Fruit fly (Drosophila melanogaster) whole organism, embryonic: ENCODE data around the gene Ufl1.

ENCODE experiments used
- BEAF-32 ChIP-seq: fragments of 200-800 bp; sonication (Bioruptor generic); optimal IDR thresholded peaks from 3 replicates; lab custom pipeline; 2017; ENCODE audit warnings: missing biosample characterization, missing genetic modification characterization, mild to moderate bottlenecking, moderate library complexity, missing genetic modification reagents
- C15 ChIP-seq: fragments of 200-800 bp; sonication (Bioruptor generic); IDR thresholded peaks from 3 replicates; pipeline ENCODE4 v1.3.6; 2022; ENCODE audit warnings: missing biosample characterization, missing genetic modification characterization
- CG10959 ChIP-seq: fragments of 200-800 bp; sonication (Bioruptor generic); IDR thresholded peaks from 2 replicates; pipeline ENCODE4 v1.3.6; 2022; ENCODE audit warnings: missing biosample characterization, missing genetic modification characterization
- CG12769 ChIP-seq: fragments of 200-800 bp; sonication (Bioruptor generic); optimal IDR thresholded peaks from 2 replicates; lab custom pipeline; 2019; ENCODE audit warnings: missing biosample characterization, mild to moderate bottlenecking, missing genetic modification characterization, moderate library complexity
- CG13123 ChIP-seq: fragments of 200-800 bp; sonication (Bioruptor generic); optimal IDR thresholded peaks from 2 replicates; lab custom pipeline; 2016; ENCODE audit warnings: missing biosample characterization, missing genetic modification characterization
- CG1602 ChIP-seq: fragments of 200-800 bp; sonication (Bioruptor generic); optimal IDR thresholded peaks from 3 replicates; lab custom pipeline; 2016; ENCODE audit warnings: missing biosample characterization, missing genetic modification characterization
- CG1647 ChIP-seq: fragments of 200-800 bp; sonication (Bioruptor generic); optimal IDR thresholded peaks from 3 replicates; lab custom pipeline; 2016; ENCODE audit warnings: missing biosample characterization, missing genetic modification characterization
- CG16815 ChIP-seq: fragments of 200-800 bp; sonication (Bioruptor generic); optimal IDR thresholded peaks from 3 replicates; lab custom pipeline; 2017; ENCODE audit warnings: missing biosample characterization, mild to moderate bottlenecking, missing genetic modification characterization
- CG17829 ChIP-seq: fragments of 200-800 bp; optimal IDR thresholded peaks from 2 replicates; lab custom pipeline; 2019; ENCODE audit warnings: missing biosample characterization, mild to moderate bottlenecking, missing genetic modification characterization, moderate library complexity
- CG1832 ChIP-seq: fragments of 200-800 bp; sonication (Bioruptor generic); optimal IDR thresholded peaks from 2 replicates; lab custom pipeline; 2017; ENCODE audit warnings: missing biosample characterization, mild to moderate bottlenecking, missing genetic modification characterization, inconsistent platforms
- CG18619 ChIP-seq: fragments of 200-800 bp; sonication (Bioruptor generic); optimal IDR thresholded peaks from 3 replicates; lab custom pipeline; 2017; ENCODE audit warnings: missing biosample characterization, mild to moderate bottlenecking, missing genetic modification characterization
- CG2678 ChIP-seq: fragments of 200-800 bp; sonication (Bioruptor generic); optimal IDR thresholded peaks from 3 replicates; lab custom pipeline; 2019; ENCODE audit warnings: missing biosample characterization, mild to moderate bottlenecking, missing genetic modification characterization, moderate library complexity
- CG31365 ChIP-seq: fragments of 200-800 bp; sonication (Bioruptor generic); optimal IDR thresholded peaks from 2 replicates; lab custom pipeline; 2018; ENCODE audit warnings: missing biosample characterization, mild to moderate bottlenecking, missing genetic modification characterization
- CG4282 ChIP-seq: fragments of 200-800 bp; sonication (Bioruptor generic); optimal IDR thresholded peaks from 2 replicates; lab custom pipeline; 2016; ENCODE audit warnings: missing biosample characterization, missing genetic modification characterization
- CG4328 ChIP-seq: fragments of 200-800 bp; sonication (Bioruptor generic); optimal IDR thresholded peaks from 3 replicates; lab custom pipeline; 2017; ENCODE audit warnings: missing biosample characterization, missing genetic modification reagents, missing genetic modification characterization
- CG4424 ChIP-seq: fragments of 200-800 bp; sonication (Bioruptor generic); optimal IDR thresholded peaks from 3 replicates; lab custom pipeline; 2016; ENCODE audit warnings: missing biosample characterization, missing genetic modification characterization
- CG5180 ChIP-seq: fragments of 200-800 bp; sonication (Bioruptor generic); optimal IDR thresholded peaks from 3 replicates; lab custom pipeline; 2017; ENCODE audit warnings: missing biosample characterization, missing genetic modification characterization, mild to moderate bottlenecking, moderate library complexity, missing genetic modification reagents
- CG5245 ChIP-seq: fragments of 200-800 bp; sonication (Bioruptor generic); optimal IDR thresholded peaks from 3 replicates; lab custom pipeline; 2016; ENCODE audit warnings: missing biosample characterization, missing genetic modification characterization
- CG7745 ChIP-seq: fragments of 200-800 bp; sonication (Bioruptor generic); optimal IDR thresholded peaks from 2 replicates; lab custom pipeline; 2018; ENCODE audit warnings: missing biosample characterization, mild to moderate bottlenecking, missing genetic modification characterization, moderate library complexity
- CG7786 ChIP-seq: fragments of 200-800 bp; sonication (Bioruptor generic); optimal IDR thresholded peaks from 2 replicates; lab custom pipeline; 2016; ENCODE audit warnings: missing biosample characterization, missing genetic modification characterization
- CG8388 ChIP-seq: fragments of 200-800 bp; sonication (Bioruptor generic); optimal IDR thresholded peaks from 2 replicates; lab custom pipeline; 2019; ENCODE audit warnings: missing biosample characterization, mild to moderate bottlenecking, missing genetic modification characterization, moderate library complexity
- CG9609 ChIP-seq: fragments of 200-800 bp; sonication (Bioruptor generic); optimal IDR thresholded peaks from 3 replicates; lab custom pipeline; 2016; ENCODE audit warnings: missing biosample characterization, missing genetic modification characterization
- CG9797 ChIP-seq: fragments of 200-800 bp; sonication (Bioruptor generic); optimal IDR thresholded peaks from 3 replicates; lab custom pipeline; 2018; ENCODE audit warnings: missing biosample characterization, mild to moderate bottlenecking, missing genetic modification characterization
- CG9876 ChIP-seq: fragments of 200-800 bp; sonication (Bioruptor generic); optimal IDR thresholded peaks from 2 replicates; lab custom pipeline; 2016; ENCODE audit warnings: missing biosample characterization, missing genetic modification characterization
- Chrac-16 ChIP-seq: fragments of 200-800 bp; sonication (Bioruptor generic); optimal IDR thresholded peaks from 3 replicates; lab custom pipeline; 2016; ENCODE audit warnings: missing biosample characterization, missing genetic modification characterization
- CoRest ChIP-seq: fragments of 200-800 bp; sonication (Bioruptor generic); optimal IDR thresholded peaks from 3 replicates; lab custom pipeline; 2018; ENCODE audit warnings: missing biosample characterization, mild to moderate bottlenecking, missing genetic modification characterization, moderate library complexity
- Dip2 ChIP-seq: fragments of 200-800 bp; sonication (Bioruptor generic); IDR thresholded peaks from 2 replicates; pipeline ENCODE4 v1.3.6; 2022; ENCODE audit warnings: missing biosample characterization, missing genetic modification characterization
- Elba2 ChIP-seq: fragments of 200-800 bp; sonication (Bioruptor generic); optimal IDR thresholded peaks from 3 replicates; lab custom pipeline; 2016; ENCODE audit warnings: missing biosample characterization, missing genetic modification characterization
- Ets65A ChIP-seq: fragments of 200-800 bp; sonication (Bioruptor generic); peaks from one replicate; lab custom pipeline; 2016; ENCODE audit warnings: missing biosample characterization, missing genetic modification characterization
- Meics ChIP-seq: fragments of 200-800 bp; sonication (Bioruptor generic); optimal IDR thresholded peaks from 2 replicates; lab custom pipeline; 2017; ENCODE audit warnings: missing biosample characterization, mild to moderate bottlenecking, missing genetic modification characterization
- Neu2 ChIP-seq: fragments of 200-800 bp; sonication (Bioruptor generic); optimal IDR thresholded peaks from 3 replicates; lab custom pipeline; 2016; ENCODE audit warnings: missing biosample characterization, missing genetic modification characterization, borderline replicate concordance
- Nf-YB ChIP-seq: fragments of 200-800 bp; sonication (Bioruptor generic); optimal IDR thresholded peaks from 3 replicates; lab custom pipeline; 2019; ENCODE audit warnings: missing biosample characterization, mild to moderate bottlenecking, missing genetic modification characterization, moderate library complexity
- Oaz ChIP-seq: fragments of 200-800 bp; sonication (Bioruptor generic); IDR thresholded peaks from 2 replicates; pipeline ENCODE4 v1.3.6; 2022; ENCODE audit warnings: missing biosample characterization, missing genetic modification characterization
- Ptx1 ChIP-seq: fragments of 200-800 bp; sonication (Bioruptor generic); IDR thresholded peaks from 2 replicates; pipeline ENCODE4 v1.3.6; 2022; ENCODE audit warnings: missing biosample characterization, missing genetic modification characterization
- Sox100B ChIP-seq: fragments of 200-800 bp; sonication (Bioruptor generic); optimal IDR thresholded peaks from 3 replicates; lab custom pipeline; 2018; ENCODE audit warnings: missing biosample characterization, mild to moderate bottlenecking, missing genetic modification characterization
- Xbp1 ChIP-seq: fragments of 200-800 bp; sonication (Bioruptor generic); optimal IDR thresholded peaks from 3 replicates; lab custom pipeline; 2016; ENCODE audit warnings: missing biosample characterization, mild to moderate bottlenecking, missing genetic modification characterization
- ab ChIP-seq: fragments of 200-800 bp; sonication (Bioruptor generic); optimal IDR thresholded peaks from 2 replicates; lab custom pipeline; 2016; ENCODE audit warnings: missing biosample characterization, missing genetic modification characterization
- corto ChIP-seq: fragments of 200-800 bp; sonication (Bioruptor generic); optimal IDR thresholded peaks from 2 replicates; lab custom pipeline; 2016; ENCODE audit warnings: missing biosample characterization, mild to moderate bottlenecking, missing genetic modification characterization, moderate library complexity
- dmrt99B ChIP-seq: fragments of 200-800 bp; sonication (Bioruptor generic); optimal IDR thresholded peaks from 2 replicates; lab custom pipeline; 2018; ENCODE audit warnings: missing biosample characterization, mild to moderate bottlenecking, missing genetic modification characterization, moderate library complexity
- grn ChIP-seq: fragments of 200-800 bp; sonication (Bioruptor generic); optimal IDR thresholded peaks from 3 replicates; lab custom pipeline; 2017; ENCODE audit warnings: missing biosample characterization, missing genetic modification characterization
- maf-S ChIP-seq: fragments of 200-800 bp; sonication (Bioruptor generic); optimal IDR thresholded peaks from 2 replicates; lab custom pipeline; 2016; ENCODE audit warnings: missing biosample characterization, missing genetic modification characterization
- nmo ChIP-seq: fragments of 200-800 bp; sonication (Bioruptor generic); optimal IDR thresholded peaks from 2 replicates; lab custom pipeline; 2018; ENCODE audit warnings: missing biosample characterization, mild to moderate bottlenecking, missing genetic modification characterization, moderate library complexity
- pum ChIP-seq: fragments of 200-800 bp; sonication (Bioruptor generic); optimal IDR thresholded peaks from 2 replicates; lab custom pipeline; 2016; ENCODE audit warnings: missing biosample characterization, missing genetic modification characterization
- slbo ChIP-seq: fragments of 200-800 bp; sonication (Bioruptor generic); IDR thresholded peaks from 2 replicates; pipeline ENCODE4 v1.3.6; 2022; ENCODE audit warnings: missing biosample characterization, missing genetic modification characterization
- slou ChIP-seq: fragments of 200-800 bp; sonication (Bioruptor generic); optimal IDR thresholded peaks from 3 replicates; lab custom pipeline; 2016; ENCODE audit warnings: missing biosample characterization, missing genetic modification characterization
- stc ChIP-seq: fragments of 200-800 bp; sonication (Bioruptor generic); IDR thresholded peaks from 2 replicates; pipeline ENCODE4 v1.3.6; 2022; ENCODE audit warnings: missing biosample characterization, missing genetic modification characterization
- sug ChIP-seq: fragments of 200-800 bp; optimal IDR thresholded peaks from 2 replicates; lab custom pipeline; 2019; ENCODE audit warnings: missing biosample characterization, mild to moderate bottlenecking, missing genetic modification characterization, moderate library complexity
- tgo ChIP-seq: fragments of 200-800 bp; sonication (Bioruptor generic); IDR thresholded peaks from 3 replicates; pipeline ENCODE4 v1.3.6; 2022; ENCODE audit warnings: missing biosample characterization, missing genetic modification characterization
- trh ChIP-seq: fragments of 200-800 bp; sonication (Bioruptor generic); optimal IDR thresholded peaks from 2 replicates; lab custom pipeline; 2016; ENCODE audit warnings: missing biosample characterization, missing genetic modification characterization
- vvl ChIP-seq: fragments of 200-800 bp; sonication (Bioruptor generic); IDR thresholded peaks from 2 replicates; pipeline ENCODE4 v1.3.6; 2022; ENCODE audit warnings: missing biosample characterization, missing genetic modification characterization

The Ufl1 gene

DNA sequence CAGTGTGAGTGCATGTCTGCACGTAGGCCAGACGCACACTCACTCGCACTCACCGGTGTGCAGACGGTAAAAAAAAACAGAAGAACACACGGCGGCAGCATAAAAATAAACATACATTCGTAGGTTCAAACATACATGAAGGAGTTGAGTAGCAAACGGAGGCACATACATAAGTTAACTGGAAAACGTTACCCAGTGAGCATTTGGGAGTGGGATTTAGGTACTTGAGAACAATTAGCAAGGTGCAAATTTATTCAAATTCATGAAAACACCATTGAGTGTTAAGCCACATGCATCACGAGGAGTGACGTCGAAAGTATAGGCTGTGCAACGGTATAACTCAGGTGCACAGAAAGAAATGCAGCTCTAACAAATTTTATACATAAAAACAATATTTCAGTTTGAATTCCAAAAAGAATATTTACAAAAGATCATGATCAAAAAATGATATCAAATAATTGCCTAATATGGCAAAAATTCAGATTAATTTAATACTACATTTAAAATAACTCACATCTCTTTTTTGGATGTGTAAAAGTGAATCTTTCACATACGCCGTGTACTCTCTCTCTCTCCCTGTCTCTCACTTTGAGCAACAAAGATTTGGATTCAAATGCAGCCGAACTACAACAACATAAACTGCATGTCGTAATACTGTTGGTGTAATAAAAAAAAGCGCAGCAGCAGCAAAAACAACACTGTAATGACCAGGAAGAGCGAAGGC lies 34.5 kb upstream of the Ufl1 start (continued):
- TF ChIP-seq Dip2 (GFP tag; lab: Robert Waterston, UW) = no peak
- TF ChIP-seq CG1602 (GFP tag; lab: Kevin White, UChicago) = peak; percentile 96
- TF ChIP-seq nmo = peak; percentile 99
- peak; percentile 92 for TF ChIP-seq CG16815 (GFP tag; lab: Kevin White, UChicago)
- TF ChIP-seq Oaz (GFP tag; lab: Robert Waterston, UW) = no peak
- peak; percentile 97 for TF ChIP-seq Sox100B (GFP tag; lab: Kevin White, UChicago)
- no peak for TF ChIP-seq tgo (GFP tag; lab: Robert Waterston, UW)
- TF ChIP-seq CG1832 (GFP tag; lab: Kevin White, UChicago) = no peak
- TF ChIP-seq Elba2 (GFP tag; lab: Kevin White, UChicago) = peak; percentile 86
- peak; percentile 99 for TF ChIP-seq CG17829 (tag; lab: Kevin White, UChicago)
- peak; percentile 93 for TF ChIP-seq CG5245
- TF ChIP-seq CG9876 = peak; percentile 67
- TF ChIP-seq CG9609 (GFP tag; lab: Kevin White, UChicago) = peak; percentile 87
- peak; percentile 57 for TF ChIP-seq sug (tag; lab: Kevin White, UChicago)
- peak; percentile 69 for TF ChIP-seq slou (GFP tag; lab: Kevin White, UChicago)
- TF ChIP-seq Xbp1 (GFP tag; lab: Kevin White, UChicago) = peak; percentile 95
- peak; percentile 30 for TF ChIP-seq CG9797 (GFP tag; lab: Kevin White, UChicago)
- peak; percentile 82 for TF ChIP-seq CG1647 (GFP tag; lab: Kevin White, UChicago)
- TF ChIP-seq Ptx1 (GFP tag; lab: Robert Waterston, UW) = no peak
- TF ChIP-seq CG7786 (GFP tag; lab: Kevin White, UChicago) = peak; percentile 83
- no peak for TF ChIP-seq CG10959 (GFP tag; lab: Robert Waterston, UW)
- peak; percentile 86 for TF ChIP-seq Nf-YB (GFP tag; lab: Kevin White, UChicago)
- peak; percentile 90 for TF ChIP-seq pum (GFP tag; lab: Kevin White, UChicago)
- TF ChIP-seq Ets65A (GFP tag; lab: Kevin White, UChicago) = peak; percentile 97
- TF ChIP-seq CG8388 = peak; percentile 97
- TF ChIP-seq ab (GFP tag; lab: Kevin White, UChicago) = peak; percentile 74
- peak; percentile 78 for TF ChIP-seq CG12769 (tag; lab: Kevin White, UChicago)
- TF ChIP-seq CG31365 (tag; lab: Kevin White, UChicago) = peak; percentile 69
- peak; percentile 98 for TF ChIP-seq dmrt99B (tag; lab: Kevin White, UChicago)
- TF ChIP-seq corto (GFP tag; lab: Kevin White, UChicago) = peak; percentile 43
- peak; percentile 58 for TF ChIP-seq grn (GFP tag; lab: Kevin White, UChicago)
- no peak for TF ChIP-seq BEAF-32 (GFP tag; lab: Kevin White, UChicago)
- no peak for TF ChIP-seq C15 (GFP tag; lab: Robert Waterston, UW)
- TF ChIP-seq slbo (GFP tag; lab: Robert Waterston, UW) = no peak
- peak; percentile 89 for TF ChIP-seq trh (GFP tag; lab: Kevin White, UChicago)
- TF ChIP-seq Meics = peak; percentile 75
- TF ChIP-seq CG13123 (GFP tag; lab: Kevin White, UChicago) = peak; percentile 93
- no peak for TF ChIP-seq vvl (GFP tag; lab: Robert Waterston, UW)
- peak; percentile 72 for TF ChIP-seq CG7745
- peak; percentile 87 for TF ChIP-seq CG18619 (GFP tag; lab: Kevin White, UChicago)
- TF ChIP-seq CG4328 (GFP tag; lab: Kevin White, UChicago) = peak; percentile 88
- TF ChIP-seq CG5180 = peak; percentile 86
- TF ChIP-seq CG4424 (GFP tag; lab: Kevin White, UChicago) = peak; percentile 97
- TF ChIP-seq Neu2 = peak; percentile 76
- peak; percentile 61 for TF ChIP-seq CG4282
- peak; percentile 97 for TF ChIP-seq CoRest (tag; lab: Kevin White, UChicago)
- peak; percentile 95 for TF ChIP-seq Chrac-16 (GFP tag; lab: Kevin White, UChicago)
- no peak for TF ChIP-seq stc (GFP tag; lab: Robert Waterston, UW)
- TF ChIP-seq CG2678 = peak; percentile 96
- peak; percentile 72 for TF ChIP-seq maf-S
